Fruit fly (Drosophila melanogaster): Measurements from ENCODE around the gene Obp18a.

Gene Obp18a

DNA sequence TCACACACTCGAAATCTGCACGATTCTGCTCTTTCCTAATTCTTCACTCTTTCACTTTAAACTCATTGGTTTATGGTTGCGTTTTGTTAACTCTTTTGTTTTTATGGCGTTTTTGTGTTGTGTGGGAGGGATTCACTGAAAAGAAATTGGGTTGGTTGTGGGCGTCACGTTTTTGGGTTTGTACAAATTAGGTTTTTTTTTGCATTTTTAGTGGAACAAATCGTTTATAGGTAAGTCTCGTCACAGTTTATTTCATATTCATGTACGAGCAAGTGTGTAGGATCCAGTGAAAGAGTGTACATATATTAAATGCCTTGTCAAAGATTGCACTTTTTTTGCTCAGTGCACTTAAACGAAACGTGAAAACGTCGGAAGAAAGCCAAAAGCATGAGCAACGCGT lies 29.1 kb upstream of the Obp18a start (continued):
- no peak for TF ChIP-seq MTF-1 (GFP tag; optimal IDR thresholded peaks at IDR 0.05; ENCODE audit: borderline replicate concordance)
- TF ChIP-seq zen (tag; optimal IDR thresholded peaks at IDR 0.05) = no peak
- TF ChIP-seq CG8290 (GFP tag; optimal IDR thresholded peaks at IDR 0.05) = no peak
- no peak for TF ChIP-seq CG8290 (tag; optimal IDR thresholded peaks at IDR 0.05)
- no peak for TF ChIP-seq NFAT (GFP tag; IDR thresholded peaks at IDR 0.05)
- TF ChIP-seq Tbp (GFP tag; optimal IDR thresholded peaks at IDR 0.05) = no peak
- TF ChIP-seq CG10959 (GFP tag; IDR thresholded peaks at IDR 0.05) = no peak
- peak; percentile 57 for TF ChIP-seq CG30403 (GFP tag; optimal IDR thresholded peaks at IDR 0.05)
- TF ChIP-seq NC2α (GFP tag; optimal IDR thresholded peaks at IDR 0.05) = no peak
- TF ChIP-seq Lpt (GFP tag; optimal IDR thresholded peaks at IDR 0.05) = no peak
- no peak for TF ChIP-seq Bgb (GFP tag; IDR thresholded peaks at IDR 0.05; ENCODE audit: partially characterized antibody)
- TF ChIP-seq Stat92E (GFP tag; optimal IDR thresholded peaks at IDR 0.05) = no peak
- TF ChIP-seq grau (tag; optimal IDR thresholded peaks at IDR 0.05) = peak; percentile 5
- TF ChIP-seq slou (GFP tag; optimal IDR thresholded peaks at IDR 0.05) = no peak
- no peak for TF ChIP-seq CkIIα-i1 (GFP tag; IDR thresholded peaks at IDR 0.05)
- no peak for TF ChIP-seq lola (GFP tag; optimal IDR thresholded peaks at IDR 0.05)
- peak; percentile 15 for TF ChIP-seq CG3281 (GFP tag; optimal IDR thresholded peaks at IDR 0.05)
- TF ChIP-seq oc (tag; optimal IDR thresholded peaks at IDR 0.05) = no peak
- TF ChIP-seq Ets65A (GFP tag) = peak; percentile 86
- no peak for TF ChIP-seq CG14667 (GFP tag; IDR thresholded peaks at IDR 0.05)
- peak; percentile 25 for TF ChIP-seq CG12659 (GFP tag; optimal IDR thresholded peaks at IDR 0.05)
- peak; percentile 2 for TF ChIP-seq Hmr (GFP tag; optimal IDR thresholded peaks at IDR 0.05)
- no peak for TF ChIP-seq CG3847 (GFP tag; IDR thresholded peaks at IDR 0.05)
- TF ChIP-seq CG6765 (GFP tag; optimal IDR thresholded peaks at IDR 0.05) = no peak
- no peak for TF ChIP-seq Hr78 (GFP tag; optimal IDR thresholded peaks at IDR 0.05)
- no peak for TF ChIP-seq pho (GFP tag; optimal IDR thresholded peaks at IDR 0.05)
- TF ChIP-seq ap (GFP tag; IDR thresholded peaks at IDR 0.05) = no peak
- TF ChIP-seq dmrt11E (tag; optimal IDR thresholded peaks at IDR 0.05) = no peak
- no peak for TF ChIP-seq Nf-YC (tag; optimal IDR thresholded peaks at IDR 0.05)
- TF ChIP-seq Awh (GFP tag; IDR thresholded peaks at IDR 0.05) = no peak
- TF ChIP-seq Hey (tag; optimal IDR thresholded peaks at IDR 0.05) = no peak
- TF ChIP-seq CG7786 (GFP tag; optimal IDR thresholded peaks at IDR 0.05) = peak; percentile 33
- TF ChIP-seq unc-4 (GFP tag; IDR thresholded peaks at IDR 0.05; ENCODE audit: partially characterized antibody) = no peak
- no peak for TF ChIP-seq abd-A (tag; optimal IDR thresholded peaks at IDR 0.05)
- TF ChIP-seq hth (optimal IDR thresholded peaks at IDR 0.05) = no peak
- TF ChIP-seq Trl (optimal IDR thresholded peaks at IDR 0.05) = no peak
- peak; percentile 17 for TF ChIP-seq Trl (GFP tag; optimal IDR thresholded peaks at IDR 0.05)
- TF ChIP-seq CG10654 (GFP tag; optimal IDR thresholded peaks at IDR 0.05) = no peak
- 0 out of 3 replicates have a peak, but pooled peaks have one; percentile 9 for TF ChIP-seq CG11695 (GFP tag; IDR thresholded peaks at IDR 0.05)
- TF ChIP-seq kah (GFP tag; optimal IDR thresholded peaks at IDR 0.05) = no peak
- no peak for TF ChIP-seq pros (GFP tag; optimal IDR thresholded peaks at IDR 0.05)
- peak; percentile 17 for TF ChIP-seq slp2 (GFP tag; optimal IDR thresholded peaks at IDR 0.05)
- no peak for TF ChIP-seq CG17912 (GFP tag; optimal IDR thresholded peaks at IDR 0.05)
- no peak for TF ChIP-seq MBD-R2 (GFP tag; IDR thresholded peaks at IDR 0.05)
- no peak for TF ChIP-seq TFAM (GFP tag; optimal IDR thresholded peaks at IDR 0.05)
- TF ChIP-seq klu (GFP tag; IDR thresholded peaks at IDR 0.05) = no peak
- no peak for TF ChIP-seq cg (GFP tag; optimal IDR thresholded peaks at IDR 0.05)
- no peak for TF ChIP-seq chm (GFP tag; IDR thresholded peaks at IDR 0.05)
- TF ChIP-seq sob (GFP tag; IDR thresholded peaks at IDR 0.05) = no peak; the same call in 1 of the 2 replicates
- no peak for TF ChIP-seq CG6813 (GFP tag; optimal IDR thresholded peaks at IDR 0.05)
- TF ChIP-seq CG2129 (GFP tag; IDR thresholded peaks at IDR 0.05; ENCODE audit: partially characterized antibody) = no peak
- peak; percentile 25 for TF ChIP-seq Antp (GFP tag; optimal IDR thresholded peaks at IDR 0.05)
